Worm (Caenorhabditis elegans) whole organism, early embryonic: ENCODE results near the gene R148.8.

Experiments used
- aly-1 ChIP-seq: sonication (generic microtip); optimal IDR thresholded peaks from 2 replicates; lab custom pipeline; 2016; ENCODE audit warnings: missing genetic modification characterization, missing compliant biosample characterization
- ceh-36 ChIP-seq: sonication (generic microtip); optimal IDR thresholded peaks from 2 replicates; lab custom pipeline; 2016; ENCODE audit warnings: missing genetic modification characterization, inconsistent platforms, missing compliant biosample characterization
- ets-7 ChIP-seq: sonication (generic microtip); optimal IDR thresholded peaks from 2 replicates; lab custom pipeline; 2016; ENCODE audit warnings: missing genotype, missing genetic modification characterization, missing compliant biosample characterization
- hmg-4 ChIP-seq: fragments of 200-800 bp; sonication (Bioruptor generic); optimal IDR thresholded peaks from 2 replicates; lab custom pipeline; 2018; ENCODE audit warnings: mild to moderate bottlenecking, missing genetic modification characterization, missing compliant biosample characterization

DNA sequence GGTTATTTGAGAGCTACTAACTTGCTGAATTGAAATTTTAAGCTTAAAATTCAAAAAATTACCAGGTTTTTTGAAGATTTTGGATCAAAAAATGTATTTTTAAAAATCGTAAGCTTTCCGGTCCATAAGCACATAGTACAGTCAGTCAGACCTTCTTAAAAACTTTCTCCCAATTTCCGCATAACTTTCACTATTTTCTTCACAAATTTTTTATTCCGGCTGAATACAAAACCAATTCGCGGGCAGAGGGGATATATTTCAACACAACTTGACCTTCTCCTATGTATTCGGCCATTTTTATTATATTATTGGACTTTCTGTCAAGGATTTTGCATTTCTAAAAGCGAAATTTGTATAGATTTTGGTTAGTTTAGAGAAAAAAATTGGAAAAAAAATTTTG, 30.8 kb upstream of the R148.8 start:
- TF ChIP-seq hmg-4 (GFP tag; lab: Kevin White, UChicago) (no peak), ets-7 (tag; lab: Kevin White, UChicago) (no peak), aly-1 (tag; lab: Kevin White, UChicago) (no peak), ceh-36 (tag; lab: Kevin White, UChicago) (no peak)
